Worm (Caenorhabditis elegans) whole organism, L3 larva: Measurements from ENCODE around the gene Y53F4B.14.
A peak's percentile ranks its signal among the peaks of the same experiment; 100 is the strongest.

Experiments used
- ZK546.5 ChIP-seq: sonication (generic microtip); optimal IDR thresholded peaks from 2 replicates; lab custom pipeline; 2017; ENCODE audit warnings: missing biosample characterization, missing genetic modification characterization
- aly-2 ChIP-seq: fragments of 150-350 bp; optimal IDR thresholded peaks from 2 replicates; lab custom pipeline; 2014; ENCODE audit warnings: missing biosample characterization, missing genetic modification characterization
- ama-1 ChIP-seq: fragments of 150-350 bp; optimal IDR thresholded peaks from 2 replicates; lab custom pipeline; 2018
- ceh-16 ChIP-seq: sonication (generic microtip); optimal IDR thresholded peaks from 2 replicates; lab custom pipeline; 2017; ENCODE audit warnings: missing biosample characterization, missing genetic modification characterization
- elt-1 ChIP-seq: fragments of 150-350 bp; optimal IDR thresholded peaks from 2 replicates; lab custom pipeline; 2014; ENCODE audit warnings: missing biosample characterization, missing genetic modification characterization
- fos-1 ChIP-seq: fragments of 150-350 bp; optimal IDR thresholded peaks from 2 replicates; lab custom pipeline; 2014; ENCODE audit warnings: missing biosample characterization, missing genetic modification characterization
- nhr-11 ChIP-seq: fragments of 150-350 bp; optimal IDR thresholded peaks from 2 replicates; lab custom pipeline; 2014; ENCODE audit warnings: missing biosample characterization, missing genetic modification characterization
- nhr-237 ChIP-seq: fragments of 150-350 bp; optimal IDR thresholded peaks from 2 replicates; lab custom pipeline; 2014; ENCODE audit warnings: missing biosample characterization, missing genetic modification characterization
- nhr-25 ChIP-seq: sonication (generic microtip); optimal IDR thresholded peaks from 2 replicates; lab custom pipeline; 2017; ENCODE audit warnings: missing biosample characterization, missing genetic modification characterization
- snpc-4 ChIP-seq: fragments of 150-350 bp; optimal IDR thresholded peaks from 2 replicates; lab custom pipeline; 2014; ENCODE audit warnings: missing biosample characterization, missing genetic modification characterization
- unc-62 ChIP-seq: fragments of 150-350 bp; sonication (generic microtip); optimal IDR thresholded peaks from 4 replicates; lab custom pipeline; 2014; ENCODE audit warnings: missing biosample characterization, missing genetic modification reagents, missing genetic modification characterization
- ztf-11 ChIP-seq: fragments of 150-350 bp; optimal IDR thresholded peaks from 2 replicates; lab custom pipeline; 2014; ENCODE audit warnings: missing biosample characterization, missing genetic modification characterization

DNA sequence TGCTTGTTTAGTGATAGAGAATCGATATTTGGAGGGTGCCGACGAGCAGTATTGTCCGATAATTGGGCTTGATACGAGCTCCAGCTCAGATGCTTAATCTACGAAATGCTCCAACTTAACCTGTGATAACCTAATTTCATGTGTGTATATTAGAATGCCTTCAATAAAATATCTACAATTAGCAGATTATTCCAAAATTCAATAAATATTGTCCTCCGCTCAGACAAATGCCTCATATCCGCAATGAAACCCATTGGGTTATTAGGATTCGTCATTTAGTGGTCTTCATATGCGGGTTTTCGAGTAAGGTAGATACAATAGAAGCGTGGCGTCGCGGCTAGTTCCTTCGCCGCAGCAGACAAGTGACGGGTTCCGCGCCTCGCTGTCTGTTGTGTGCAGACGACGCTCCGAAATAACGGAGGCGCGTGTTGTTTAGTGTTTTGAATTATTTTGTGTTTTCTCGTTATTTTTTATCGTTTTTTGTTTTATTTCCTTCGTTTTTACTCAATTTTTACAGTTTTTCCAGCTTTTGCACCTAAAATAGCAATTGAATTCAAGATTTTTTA, 12.1 kb upstream of the Y53F4B.14 start, which contains the start of gene cmtr-1:
- TF ChIP-seq fos-1 (tag; lab: Kevin White, UChicago) (peak; percentile 68), snpc-4 (peak; percentile 100), ZK546.5 (tag; lab: Kevin White, UChicago) (no peak), ceh-16 (no peak), nhr-25 (tag; lab: Kevin White, UChicago) (peak; percentile 98), elt-1 (tag; lab: Kevin White, UChicago) (peak; percentile 38), ama-1 (lab: Kevin White, UChicago) (peak; percentile 92), nhr-11 (tag; lab: Kevin White, UChicago) (no peak), ztf-11 (no peak), unc-62 (GFP tag; lab: Kevin White, UChicago) (peak; percentile 47), nhr-237 (no peak), aly-2 (tag; lab: Kevin White, UChicago) (peak; percentile 75)
